In genomic region chrIV:12278507-12278906, ce11 we compare ENCODE assay signal across 5 worm cellular contexts.
TF ChIP-seq lines count a peak whose summit lies in the region.

TSS of gene tag-335 (minus strand) at chrIV:12278594.
TSS of gene vkmt-1 (plus strand) at chrIV:12278725.

TF ChIP-seq in whole organism, L1 larva, 84 proteins besides CTCF, POLR2A, EP300 and RAD21 (continues in another document):
- no peak for TF ChIP-seq C16A3.4 (tag; optimal IDR thresholded peaks at IDR 0.05; lab: Kevin White, UChicago)
- TF ChIP-seq egl-27 (tag; optimal IDR thresholded peaks at IDR 0.05; lab: Kevin White, UChicago) = no peak
- TF ChIP-seq pqm-1 (tag; optimal IDR thresholded peaks at IDR 0.05; lab: Kevin White, UChicago) = no peak
- TF ChIP-seq sup-37 (GFP tag; optimal IDR thresholded peaks at IDR 0.05; lab: Kevin White, UChicago) = no peak
- no peak for TF ChIP-seq grh-1 (GFP tag; IDR thresholded peaks at IDR 0.05; lab: Robert Waterston, UW)
- no peak for TF ChIP-seq vab-15 (tag; optimal IDR thresholded peaks at IDR 0.05; lab: Kevin White, UChicago)
- TF ChIP-seq alr-1 (tag; optimal IDR thresholded peaks at IDR 0.05; lab: Kevin White, UChicago; ENCODE audit: borderline replicate concordance) = no peak
- no peak for TF ChIP-seq aly-2 (tag; optimal IDR thresholded peaks at IDR 0.05; lab: Kevin White, UChicago)
- TF ChIP-seq ceh-90 (tag; optimal IDR thresholded peaks at IDR 0.05; lab: Kevin White, UChicago) = peak; percentile 52
- TF ChIP-seq unc-86 (tag; optimal IDR thresholded peaks at IDR 0.05; lab: Kevin White, UChicago) = no peak
- TF ChIP-seq ceh-63 (GFP tag; optimal IDR thresholded peaks at IDR 0.05; lab: Kevin White, UChicago) = no peak
- no peak for TF ChIP-seq snpc-4 (tag; optimal IDR thresholded peaks at IDR 0.05; lab: Kevin White, UChicago)
- no peak for TF ChIP-seq sox-4 (tag; optimal IDR thresholded peaks at IDR 0.05; lab: Kevin White, UChicago)
- no peak for TF ChIP-seq ceh-82 (tag; optimal IDR thresholded peaks at IDR 0.05; lab: Kevin White, UChicago)
- no peak for TF ChIP-seq pag-3 (tag; optimal IDR thresholded peaks at IDR 0.05; lab: Kevin White, UChicago; ENCODE audit: borderline replicate concordance, insufficient read depth)
- TF ChIP-seq ceh-8 (GFP tag; optimal IDR thresholded peaks at IDR 0.05; lab: Kevin White, UChicago) = no peak
- TF ChIP-seq efl-3 (GFP tag; optimal IDR thresholded peaks at IDR 0.05; lab: Kevin White, UChicago) = no peak
- no peak for TF ChIP-seq sptf-1 (tag; optimal IDR thresholded peaks at IDR 0.05; lab: Kevin White, UChicago)
- TF ChIP-seq skn-1 (tag; optimal IDR thresholded peaks at IDR 0.05; lab: Kevin White, UChicago) = no peak

TF ChIP-seq in whole organism, L2 larva, 48 proteins besides CTCF, POLR2A, EP300 and RAD21 (continues in another document):
- no peak for TF ChIP-seq mab-5 (tag; optimal IDR thresholded peaks at IDR 0.05; lab: Kevin White, UChicago)
- no peak for TF ChIP-seq ztf-11 (tag; optimal IDR thresholded peaks at IDR 0.05; lab: Kevin White, UChicago)
- no peak for TF ChIP-seq elt-1 (tag; optimal IDR thresholded peaks at IDR 0.05; lab: Kevin White, UChicago)
- TF ChIP-seq unc-39 (tag; optimal IDR thresholded peaks at IDR 0.05; lab: Kevin White, UChicago) = no peak
- TF ChIP-seq mdl-1 (tag; optimal IDR thresholded peaks at IDR 0.05; lab: Kevin White, UChicago) = no peak
- no peak for TF ChIP-seq mbf-1 (tag; optimal IDR thresholded peaks at IDR 0.05; lab: Kevin White, UChicago)
- TF ChIP-seq fos-1 (tag; optimal IDR thresholded peaks at IDR 0.05; lab: Kevin White, UChicago) = no peak
- no peak for TF ChIP-seq unc-62 (GFP tag; optimal IDR thresholded peaks at IDR 0.05; lab: Kevin White, UChicago)
- no peak for TF ChIP-seq ZK546.5 (tag; optimal IDR thresholded peaks at IDR 0.05; lab: Kevin White, UChicago)
- TF ChIP-seq nhr-11 (tag; optimal IDR thresholded peaks at IDR 0.05; lab: Kevin White, UChicago) = no peak
- no peak for TF ChIP-seq nhr-77 (tag; optimal IDR thresholded peaks at IDR 0.05; lab: Kevin White, UChicago)
- TF ChIP-seq nhr-6 (tag; optimal IDR thresholded peaks at IDR 0.05; lab: Kevin White, UChicago) = no peak
- no peak for TF ChIP-seq snpc-4 (tag; optimal IDR thresholded peaks at IDR 0.05; lab: Kevin White, UChicago)
- TF ChIP-seq nhr-129 (tag; optimal IDR thresholded peaks at IDR 0.05; lab: Kevin White, UChicago) = peak; percentile 63
- TF ChIP-seq gmeb-1 (tag; optimal IDR thresholded peaks at IDR 0.05; lab: Kevin White, UChicago) = no peak
- TF ChIP-seq sma-9 (GFP tag; optimal IDR thresholded peaks at IDR 0.05; lab: Kevin White, UChicago) = no peak
- no peak for TF ChIP-seq sma-9 (tag; optimal IDR thresholded peaks at IDR 0.05; lab: Kevin White, UChicago)
- TF ChIP-seq lin-13 (GFP tag; optimal IDR thresholded peaks at IDR 0.05; lab: Kevin White, UChicago) = no peak
- TF ChIP-seq ztf-1 (GFP tag; conservative IDR thresholded peaks at IDR 0.05; lab: Robert Waterston, UW) = no peak
- no peak for TF ChIP-seq nhr-21 (tag; optimal IDR thresholded peaks at IDR 0.05; lab: Kevin White, UChicago)

TF ChIP-seq in whole organism, L3 larva, 47 proteins besides CTCF, POLR2A, EP300 and RAD21:
- TF ChIP-seq fkh-2 (tag; optimal IDR thresholded peaks at IDR 0.05; lab: Kevin White, UChicago) (no peak), eor-1 (tag; optimal IDR thresholded peaks at IDR 0.05; lab: Kevin White, UChicago) (no peak), daf-12 (tag; optimal IDR thresholded peaks at IDR 0.05; lab: Kevin White, UChicago) (no peak), elt-3 (tag; optimal IDR thresholded peaks at IDR 0.05; lab: Kevin White, UChicago) (no peak), nhr-237 (tag; optimal IDR thresholded peaks at IDR 0.05; lab: Kevin White, UChicago) (no peak), ceh-9 (tag; optimal IDR thresholded peaks at IDR 0.05; lab: Kevin White, UChicago) (no peak), ceh-16 (tag; optimal IDR thresholded peaks at IDR 0.05; lab: Kevin White, UChicago) (no peak), nhr-43 (tag; optimal IDR thresholded peaks at IDR 0.05; lab: Kevin White, UChicago; ENCODE audit: poor library complexity, severe bottlenecking) (peak; percentile 28), ama-1 (optimal IDR thresholded peaks at IDR 0.05; lab: Kevin White, UChicago) (no peak), nfya-1 (tag; optimal IDR thresholded peaks at IDR 0.05; lab: Kevin White, UChicago; ENCODE audit: insufficient read depth) (peak; percentile 35), fos-1 (tag; optimal IDR thresholded peaks at IDR 0.05; lab: Kevin White, UChicago) (no peak), elt-2 (tag; optimal IDR thresholded peaks at IDR 0.05; lab: Kevin White, UChicago) (no peak), ZK546.5 (tag; optimal IDR thresholded peaks at IDR 0.05; lab: Kevin White, UChicago) (no peak), tbx-2 (tag; optimal IDR thresholded peaks at IDR 0.05; lab: Kevin White, UChicago) (no peak), lin-39 (tag; optimal IDR thresholded peaks at IDR 0.05; lab: Kevin White, UChicago) (no peak), nhr-25 (tag; optimal IDR thresholded peaks at IDR 0.05; lab: Kevin White, UChicago) (no peak), lin-15B (tag; optimal IDR thresholded peaks at IDR 0.05; lab: Kevin White, UChicago) (peak; percentile 44), sea-2 (GFP tag; optimal IDR thresholded peaks at IDR 0.05; lab: Kevin White, UChicago) (no peak), ceh-28 (tag; optimal IDR thresholded peaks at IDR 0.05; lab: Kevin White, UChicago) (no peak), nhr-23 (tag; optimal IDR thresholded peaks at IDR 0.05; lab: Kevin White, UChicago) (peak; percentile 1), nhr-28 (tag; optimal IDR thresholded peaks at IDR 0.05; lab: Kevin White, UChicago) (no peak)

TF ChIP-seq in whole organism, L4 larva, 104 proteins besides CTCF, POLR2A, EP300 and RAD21 (continues in another document):
- TF ChIP-seq mes-2 (tag; optimal IDR thresholded peaks at IDR 0.05; lab: Kevin White, UChicago; ENCODE audit: poor library complexity, severe bottlenecking) (peak; percentile 88), T26A8.4 (GFP tag; IDR thresholded peaks at IDR 0.05; lab: Robert Waterston, UW) (no peak), mep-1 (tag; optimal IDR thresholded peaks at IDR 0.05; lab: Kevin White, UChicago) (no peak), zag-1 (tag; optimal IDR thresholded peaks at IDR 0.05; lab: Kevin White, UChicago) (no peak), sdz-12 (GFP tag; optimal IDR thresholded peaks at IDR 0.05; lab: Kevin White, UChicago) (no peak), fos-1 (tag; optimal IDR thresholded peaks at IDR 0.05; lab: Kevin White, UChicago) (no peak), egl-43 (GFP tag; IDR thresholded peaks at IDR 0.05; lab: Robert Waterston, UW) (no peak), lin-29 (GFP tag; IDR thresholded peaks at IDR 0.05; lab: Robert Waterston, UW) (no peak), ceh-32 (tag; optimal IDR thresholded peaks at IDR 0.05; lab: Kevin White, UChicago; ENCODE audit: poor library complexity) (no peak), hlh-11 (tag; optimal IDR thresholded peaks at IDR 0.05; lab: Kevin White, UChicago) (no peak), nhr-6 (tag; optimal IDR thresholded peaks at IDR 0.05; lab: Kevin White, UChicago) (peak; percentile 20), R02D3.7 (tag; optimal IDR thresholded peaks at IDR 0.05; lab: Kevin White, UChicago) (no peak), Y48G9A.11 (GFP tag; IDR thresholded peaks at IDR 0.05; lab: Robert Waterston, UW) (no peak), ceh-44 (GFP tag; IDR thresholded peaks at IDR 0.05; lab: Robert Waterston, UW) (no peak), lsy-2 (tag; optimal IDR thresholded peaks at IDR 0.05; lab: Kevin White, UChicago) (peak in 1 of 2 experiments; percentile 72), vab-7 (GFP tag; IDR thresholded peaks at IDR 0.05; lab: Robert Waterston, UW) (no peak), ZK337.2 (GFP tag; IDR thresholded peaks at IDR 0.05; lab: Robert Waterston, UW) (no peak), hif-1 (tag; optimal IDR thresholded peaks at IDR 0.05; lab: Kevin White, UChicago) (peak in 1 of 2 experiments; percentile 11), mxl-3 (GFP tag; optimal IDR thresholded peaks at IDR 0.05; lab: Kevin White, UChicago) (no peak), mxl-2 (GFP tag; conservative IDR thresholded peaks at IDR 0.05; lab: Robert Waterston, UW) (no peak), F10B5.3 (tag; optimal IDR thresholded peaks at IDR 0.05; lab: Kevin White, UChicago) (no peak), lir-3 (tag; optimal IDR thresholded peaks at IDR 0.05; lab: Kevin White, UChicago) (no peak)

TF ChIP-seq in whole organism, young adult, 124 proteins besides CTCF, POLR2A, EP300 and RAD21 (continues in another document):
- TF ChIP-seq madf-8 (GFP tag; conservative IDR thresholded peaks at IDR 0.05; lab: Robert Waterston, UW) (peak; percentile 11; the same call in 1 of the 2 replicates), ztf-22 (GFP tag; optimal IDR thresholded peaks at IDR 0.05; lab: Kevin White, UChicago) (no peak), F33H1.4 (GFP tag; IDR thresholded peaks at IDR 0.05; lab: Robert Waterston, UW) (peak; percentile 77), rec-8 (tag; optimal IDR thresholded peaks at IDR 0.05; lab: Kevin White, UChicago) (no peak), snpc-4 (GFP tag; optimal IDR thresholded peaks at IDR 0.05; lab: Kevin White, UChicago) (no peak), snpc-4 (tag; optimal IDR thresholded peaks at IDR 0.05; lab: Kevin White, UChicago) (peak in 1 of 4 experiments; percentile 21), F39B2.1 (GFP tag; IDR thresholded peaks at IDR 0.05; lab: Robert Waterston, UW) (no peak), lin-26 (GFP tag; IDR thresholded peaks at IDR 0.05; lab: Robert Waterston, UW) (no peak), pha-4 (tag; optimal IDR thresholded peaks at IDR 0.05; lab: Kevin White, UChicago) (no peak), attf-6 (GFP tag; IDR thresholded peaks at IDR 0.05; lab: Robert Waterston, UW) (no peak), aptf-3 (GFP tag; IDR thresholded peaks at IDR 0.05; lab: Robert Waterston, UW) (no peak), sea-2 (GFP tag; IDR thresholded peaks at IDR 0.05; lab: Robert Waterston, UW) (no peak), somi-1 (GFP tag; optimal IDR thresholded peaks at IDR 0.05; lab: Kevin White, UChicago) (no peak), ets-4 (GFP tag; optimal IDR thresholded peaks at IDR 0.05; lab: Kevin White, UChicago) (no peak), D2030.7 (GFP tag; IDR thresholded peaks at IDR 0.05; lab: Robert Waterston, UW) (0 out of 2 replicates have a peak, but pooled peaks have one; percentile 36), hlh-26 (GFP tag; conservative IDR thresholded peaks at IDR 0.05; lab: Robert Waterston, UW) (no peak), xnd-1 (tag; optimal IDR thresholded peaks at IDR 0.05; lab: Kevin White, UChicago) (peak; percentile 48), snpc-1.3 (tag; optimal IDR thresholded peaks at IDR 0.05; lab: Kevin White, UChicago; ENCODE audit: insufficient read depth) (peak; percentile 24), dox-1 (GFP tag; IDR thresholded peaks at IDR 0.05; lab: Robert Waterston, UW) (0 out of 2 replicates have a peak, but pooled peaks have one; percentile 17), let-607 (tag; optimal IDR thresholded peaks at IDR 0.05; lab: Kevin White, UChicago) (peak in 1 of 2 experiments; percentile 16), him-1 (tag; optimal IDR thresholded peaks at IDR 0.05; lab: Kevin White, UChicago) (no peak), madf-6 (GFP tag; IDR thresholded peaks at IDR 0.05; lab: Robert Waterston, UW) (peak; percentile 68; the same call in 1 of the 2 replicates), bed-2 (GFP tag; IDR thresholded peaks at IDR 0.05; lab: Robert Waterston, UW) (no peak)
